Fruit fly (Drosophila melanogaster) whole organism, prepupa: ENCODE results near the gene Taf12.

Experiments used
- Hr4 ChIP-seq: fragments of 200-800 bp; sonication (Bioruptor generic); optimal IDR thresholded peaks from 3 replicates; lab custom pipeline; 2016; ENCODE audit warnings: missing biosample characterization, missing genetic modification characterization
- salr ChIP-seq, 2 experiments: fragments of 200-800 bp; sonication (Bioruptor generic); optimal IDR thresholded peaks; 3 replicates each; lab custom pipeline; 2016 to 2018; ENCODE audit warnings: missing biosample characterization in 2 of 2, missing genetic modification characterization in 2 of 2, mild to moderate bottlenecking in 1 of 2
- svp ChIP-seq: fragments of 200-800 bp; sonication (Bioruptor generic); peaks from one replicate; lab custom pipeline; 2016; ENCODE audit warnings: missing biosample characterization, missing genetic modification characterization

DNA sequence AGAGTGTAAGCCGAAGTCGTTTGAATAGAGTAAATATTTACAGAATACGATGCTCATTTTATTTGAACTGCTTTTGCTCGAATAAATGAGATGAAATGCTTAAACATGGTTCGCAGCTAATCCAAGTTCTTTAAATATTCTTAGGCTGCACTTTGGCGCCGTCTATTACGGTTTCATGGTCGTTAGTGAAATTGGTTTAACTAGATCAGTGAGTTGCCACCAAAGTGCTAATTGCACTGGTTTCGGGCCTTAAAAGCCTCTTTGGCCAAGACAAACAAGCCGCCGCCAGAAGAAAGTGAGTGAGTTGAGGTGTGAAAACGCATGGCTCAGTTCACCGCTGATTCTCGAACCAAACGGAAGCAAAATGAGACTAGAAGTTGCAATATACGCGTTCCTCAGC, 31.9 kb upstream of the Taf12 start, which contains the start of gene CG14720:
- TF ChIP-seq Hr4 (GFP tag; lab: Kevin White, UChicago) (no peak), salr (GFP tag; optimal IDR thresholded peaks at IDR 0.05; lab: Kevin White, UChicago) (no peak), svp (GFP tag; lab: Kevin White, UChicago) (peak; percentile 43)
